Fruit fly (Drosophila melanogaster): ENCODE data around the gene CG44013.

CG44013 gene

dm6 chr3R:15531373-15531772, 21.7 kb upstream of the CG44013 start, which contains the start of gene CG31296:
Gene CG31296 (minus strand): TSS chr3R:15531473.
- no peak for TF ChIP-seq dsf (GFP tag; optimal IDR thresholded peaks at IDR 0.05; ENCODE audit: borderline replicate concordance)
- no peak for TF ChIP-seq Dfd (GFP tag; optimal IDR thresholded peaks at IDR 0.05)
- TF ChIP-seq OdsH (GFP tag; optimal IDR thresholded peaks at IDR 0.05) = no peak
- no peak for TF ChIP-seq h (GFP tag; optimal IDR thresholded peaks at IDR 0.05)
- TF ChIP-seq sage (GFP tag; optimal IDR thresholded peaks at IDR 0.05) = no peak
- TF ChIP-seq dl (GFP tag; optimal IDR thresholded peaks at IDR 0.05; ENCODE audit: insufficient read depth in 1 of 2, partially characterized antibody in 2 of 2) = no peak
- no peak for TF ChIP-seq HLH106 (tag; optimal IDR thresholded peaks at IDR 0.05)
- no peak for TF ChIP-seq ey (GFP tag; optimal IDR thresholded peaks at IDR 0.05)
- no peak for TF ChIP-seq Hr83 (GFP tag; optimal IDR thresholded peaks at IDR 0.05; ENCODE audit: poor library complexity, severe bottlenecking)
- no peak for TF ChIP-seq CG9705 (GFP tag; optimal IDR thresholded peaks at IDR 0.05)
- TF ChIP-seq CrebA (GFP tag; optimal IDR thresholded peaks at IDR 0.05; ENCODE audit: borderline replicate concordance) = no peak
- no peak for TF ChIP-seq rgr (GFP tag; optimal IDR thresholded peaks at IDR 0.05)
- TF ChIP-seq pan (optimal IDR thresholded peaks at IDR 0.05) = no peak
- TF ChIP-seq Myc (optimal IDR thresholded peaks at IDR 0.05) = no peak
- TF ChIP-seq jim (GFP tag; optimal IDR thresholded peaks at IDR 0.05) = no peak

dm6 chr3R:15517113-15517512, 7.4 kb upstream of the CG44013 start:
- no peak for TF ChIP-seq h (GFP tag; optimal IDR thresholded peaks at IDR 0.05)
- TF ChIP-seq dl (GFP tag; optimal IDR thresholded peaks at IDR 0.05; ENCODE audit: insufficient read depth in 1 of 2, partially characterized antibody in 2 of 2) = no peak
- no peak for TF ChIP-seq br (GFP tag; optimal IDR thresholded peaks at IDR 0.05)
- TF ChIP-seq GATAd (GFP tag; optimal IDR thresholded peaks at IDR 0.05) = no peak
- no peak for TF ChIP-seq Dif (GFP tag; optimal IDR thresholded peaks at IDR 0.05; ENCODE audit: partially characterized antibody)
- TF ChIP-seq ey (GFP tag; optimal IDR thresholded peaks at IDR 0.05) = no peak
- TF ChIP-seq Hr78 (GFP tag; optimal IDR thresholded peaks at IDR 0.05) = no peak
- no peak for TF ChIP-seq pan (optimal IDR thresholded peaks at IDR 0.05)
- TF ChIP-seq Vsx2 (GFP tag; optimal IDR thresholded peaks at IDR 0.05; ENCODE audit: partially characterized antibody) = no peak
- no peak for TF ChIP-seq jim (GFP tag; optimal IDR thresholded peaks at IDR 0.05)
- no peak for TF ChIP-seq Dfd (GFP tag; optimal IDR thresholded peaks at IDR 0.05)
- no peak for TF ChIP-seq Abd-B (GFP tag; optimal IDR thresholded peaks at IDR 0.05)
- no peak for TF ChIP-seq HLH106 (tag; optimal IDR thresholded peaks at IDR 0.05)
- TF ChIP-seq Hnf4 (GFP tag; optimal IDR thresholded peaks at IDR 0.05) = no peak
- TF ChIP-seq sv (GFP tag; optimal IDR thresholded peaks at IDR 0.05) = no peak
- no peak for TF ChIP-seq Mio (GFP tag; optimal IDR thresholded peaks at IDR 0.05)
- TF ChIP-seq tai (GFP tag; optimal IDR thresholded peaks at IDR 0.05) = no peak
- TF ChIP-seq fru (GFP tag; optimal IDR thresholded peaks at IDR 0.05) = no peak
- TF ChIP-seq lola (GFP tag; optimal IDR thresholded peaks at IDR 0.05) = no peak
- TF ChIP-seq Sp1 (GFP tag; optimal IDR thresholded peaks at IDR 0.05) = no peak

dm6 chr3R:15513208-15513607, 3.5 kb upstream of the CG44013 start:
- TF ChIP-seq CrebA (GFP tag; optimal IDR thresholded peaks at IDR 0.05; ENCODE audit: borderline replicate concordance) (no peak), N (GFP tag; optimal IDR thresholded peaks at IDR 0.05) (no peak), ey (GFP tag; optimal IDR thresholded peaks at IDR 0.05) (no peak), HLH106 (tag; optimal IDR thresholded peaks at IDR 0.05) (no peak), Myc (optimal IDR thresholded peaks at IDR 0.05) (no peak), dmrt93B (GFP tag; optimal IDR thresholded peaks at IDR 0.05) (no peak), OdsH (GFP tag; optimal IDR thresholded peaks at IDR 0.05) (no peak), Rel (GFP tag; optimal IDR thresholded peaks at IDR 0.05) (no peak), Rel (tag; optimal IDR thresholded peaks at IDR 0.05) (no peak), usp (GFP tag; optimal IDR thresholded peaks at IDR 0.05) (no peak), GATAd (GFP tag; optimal IDR thresholded peaks at IDR 0.05) (no peak), rgr (GFP tag; optimal IDR thresholded peaks at IDR 0.05) (no peak)

dm6 chr3R:15512249-15512648, 2.5 kb upstream of the CG44013 start:
- TF ChIP-seq lola (GFP tag; optimal IDR thresholded peaks at IDR 0.05) (no peak), foxo (GFP tag; optimal IDR thresholded peaks at IDR 0.05) (no peak), Sp1 (GFP tag; optimal IDR thresholded peaks at IDR 0.05) (no peak), fru (GFP tag; optimal IDR thresholded peaks at IDR 0.05) (no peak), Abd-B (GFP tag; optimal IDR thresholded peaks at IDR 0.05) (no peak), Dfd (GFP tag; optimal IDR thresholded peaks at IDR 0.05) (no peak), Hr83 (GFP tag; optimal IDR thresholded peaks at IDR 0.05; ENCODE audit: poor library complexity, severe bottlenecking) (no peak), sv (GFP tag; optimal IDR thresholded peaks at IDR 0.05) (no peak), dl (GFP tag; optimal IDR thresholded peaks at IDR 0.05; ENCODE audit: insufficient read depth in 1 of 2, partially characterized antibody in 2 of 2) (no peak), Rel (GFP tag; optimal IDR thresholded peaks at IDR 0.05) (no peak), Rel (tag; optimal IDR thresholded peaks at IDR 0.05) (no peak), Dif (GFP tag; optimal IDR thresholded peaks at IDR 0.05; ENCODE audit: partially characterized antibody) (no peak), psq (GFP tag; optimal IDR thresholded peaks at IDR 0.05) (no peak), tai (GFP tag; optimal IDR thresholded peaks at IDR 0.05) (no peak), Vsx2 (GFP tag; optimal IDR thresholded peaks at IDR 0.05; ENCODE audit: partially characterized antibody) (no peak), CrebA (GFP tag; optimal IDR thresholded peaks at IDR 0.05; ENCODE audit: borderline replicate concordance) (no peak), pan (optimal IDR thresholded peaks at IDR 0.05) (no peak), brk (GFP tag; optimal IDR thresholded peaks at IDR 0.05) (no peak), CG9705 (GFP tag; optimal IDR thresholded peaks at IDR 0.05) (no peak), rgr (GFP tag; optimal IDR thresholded peaks at IDR 0.05) (no peak), ey (GFP tag; optimal IDR thresholded peaks at IDR 0.05) (no peak)
